Worm (Caenorhabditis elegans) whole organism, L4 larva: ENCODE measurements around the gene str-149.

Experiments used
- hmg-1.1 ChIP-seq: fragments of 200-800 bp; sonication (Bioruptor generic); IDR thresholded peaks from 2 replicates; pipeline ENCODE4 v1.3.6; 2022; ENCODE audit warnings: missing genetic modification reagents, missing genetic modification characterization, missing compliant biosample characterization
- nhr-6 ChIP-seq: fragments of 150-350 bp; optimal IDR thresholded peaks from 2 replicates; lab custom pipeline; 2014; ENCODE audit warnings: missing biosample characterization, missing genetic modification characterization
- pqm-1 ChIP-seq: sonication (generic microtip); optimal IDR thresholded peaks from 2 replicates; lab custom pipeline; 2017; ENCODE audit warnings: missing biosample characterization, missing genetic modification characterization

DNA sequence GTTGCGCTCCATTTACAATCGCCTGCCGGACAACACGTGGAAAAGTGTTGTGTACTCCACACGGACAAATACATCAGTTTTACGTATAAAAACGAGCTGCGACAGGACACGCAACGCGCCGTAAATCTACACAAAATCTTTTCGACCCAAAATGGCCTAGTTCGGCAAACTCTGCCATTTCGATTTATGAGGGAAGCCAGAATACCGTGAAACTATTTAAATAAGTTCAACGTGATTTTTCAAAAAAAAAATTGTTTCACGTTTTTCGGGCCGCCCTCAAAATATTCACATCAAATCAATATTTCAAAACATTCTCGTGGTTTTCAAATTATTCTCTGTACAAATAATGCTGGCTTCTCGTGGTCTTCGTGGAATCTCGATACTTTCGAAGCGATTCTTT is 46.4 kb upstream of the str-149 start, which contains the start of gene F36D3.8:
- TF ChIP-seq hmg-1.1 (GFP tag; lab: Robert Waterston, UW) (no peak), nhr-6 (tag; lab: Kevin White, UChicago) (no peak), pqm-1 (no peak)
